Worm (Caenorhabditis elegans) whole organism, early embryonic: ENCODE data around the gene Y102A11A.2.

ENCODE experiments used
- B0310.2 ChIP-seq: sonication (generic microtip); optimal IDR thresholded peaks from 2 replicates; lab custom pipeline; 2016; ENCODE audit warnings: mild to moderate bottlenecking, missing genetic modification characterization, missing compliant biosample characterization
- F13C5.2 ChIP-seq: sonication (generic microtip); optimal IDR thresholded peaks from 2 replicates; lab custom pipeline; 2017; ENCODE audit warnings: mild to moderate bottlenecking, missing genetic modification characterization, inconsistent platforms, missing compliant biosample characterization
- aly-1 ChIP-seq: sonication (generic microtip); optimal IDR thresholded peaks from 2 replicates; lab custom pipeline; 2016; ENCODE audit warnings: missing genetic modification characterization, missing compliant biosample characterization
- ama-1 ChIP-seq: fragments of 150-350 bp; optimal IDR thresholded peaks from 2 replicates; lab custom pipeline; 2014
- ceh-13 ChIP-seq: fragments of 200-800 bp; sonication (Bioruptor generic); optimal IDR thresholded peaks from 2 replicates; lab custom pipeline; 2018; ENCODE audit warnings: mild to moderate bottlenecking, missing genetic modification characterization, missing compliant biosample characterization
- ceh-36 ChIP-seq: sonication (generic microtip); optimal IDR thresholded peaks from 2 replicates; lab custom pipeline; 2016; ENCODE audit warnings: missing genetic modification characterization, inconsistent platforms, missing compliant biosample characterization
- ets-7 ChIP-seq: sonication (generic microtip); optimal IDR thresholded peaks from 2 replicates; lab custom pipeline; 2016; ENCODE audit warnings: missing genotype, missing genetic modification characterization, missing compliant biosample characterization
- flt-1 ChIP-seq: fragments of 200-800 bp; sonication (Bioruptor generic); IDR thresholded peaks from 2 replicates; pipeline ENCODE4 v1.3.6; 2022; ENCODE audit warnings: missing genetic modification characterization, missing compliant biosample characterization
- hmbx-1 ChIP-seq: sonication (generic microtip); optimal IDR thresholded peaks from 2 replicates; lab custom pipeline; 2016; ENCODE audit warnings: mild to moderate bottlenecking, missing genetic modification characterization, missing compliant biosample characterization
- hmg-4 ChIP-seq: fragments of 200-800 bp; sonication (Bioruptor generic); optimal IDR thresholded peaks from 2 replicates; lab custom pipeline; 2018; ENCODE audit warnings: mild to moderate bottlenecking, missing genetic modification characterization, missing compliant biosample characterization
- hnd-1 ChIP-seq: sonication (generic microtip); optimal IDR thresholded peaks from 2 replicates; lab custom pipeline; 2016; ENCODE audit warnings: missing genetic modification characterization, missing compliant biosample characterization
- pes-1 ChIP-seq: fragments of 200-800 bp; sonication (Bioruptor generic); IDR thresholded peaks from 2 replicates; pipeline ENCODE4 v1.3.6; 2022; ENCODE audit warnings: missing genetic modification reagents, missing genetic modification characterization, missing compliant biosample characterization
- scrt-1 ChIP-seq: fragments of 200-800 bp; sonication (Bioruptor generic); IDR thresholded peaks from 2 replicates; pipeline ENCODE4 v1.3.6; 2022; ENCODE audit warnings: missing genetic modification characterization, missing compliant biosample characterization
- sea-1 ChIP-seq: fragments of 200-800 bp; sonication (Bioruptor generic); conservative IDR thresholded peaks from 2 replicates; pipeline ENCODE4 v1.3.6; 2022; ENCODE audit warnings: missing genetic modification characterization, missing compliant biosample characterization
- tbx-11 ChIP-seq: fragments of 200-800 bp; sonication (Bioruptor generic); IDR thresholded peaks from 2 replicates; pipeline ENCODE4 v1.3.6; 2022; ENCODE audit warnings: missing genetic modification characterization, missing compliant biosample characterization
- tbx-37 ChIP-seq: fragments of 200-800 bp; sonication (Bioruptor generic); conservative IDR thresholded peaks from 2 replicates; pipeline ENCODE4 v1.3.6; 2022; ENCODE audit warnings: missing genetic modification reagents, missing genetic modification characterization, missing compliant biosample characterization
- tra-4 ChIP-seq: sonication (generic microtip); optimal IDR thresholded peaks from 2 replicates; lab custom pipeline; 2017; ENCODE audit warnings: missing genetic modification characterization, missing compliant biosample characterization

Gene Y102A11A.2

ce11 chrX:2000517-2000916, 25.9 kb upstream of the Y102A11A.2 start:
- TF ChIP-seq hmbx-1 (tag; lab: Kevin White, UChicago), result no peak

ce11 chrX:2012491-2013201, 13.8 kb upstream of the Y102A11A.2 start, which contains the start of gene Y102A11A.9:
Gene Y102A11A.9, plus strand, starts transcription at chrX:2013151.
- no peak for TF ChIP-seq sea-1 (GFP tag; lab: Robert Waterston, UW)

- TF ChIP-seq hnd-1 (no peak), B0310.2 (tag; lab: Kevin White, UChicago) (no peak), hmg-4 (GFP tag; lab: Kevin White, UChicago) (no peak), F13C5.2 (tag; lab: Kevin White, UChicago) (no peak), tra-4 (no peak), ceh-36 (no peak), ama-1 (lab: Kevin White, UChicago) (no peak), ets-7 (tag; lab: Kevin White, UChicago) (no peak), tbx-11 (GFP tag; lab: Robert Waterston, UW) (no peak), scrt-1 (no peak), pes-1 (no peak), sea-1 (GFP tag; lab: Robert Waterston, UW) (no peak), tbx-37 (GFP tag; lab: Robert Waterston, UW) (no peak), hmbx-1 (tag; lab: Kevin White, UChicago) (no peak), ceh-13 (no peak)
These were observed 12.5 kb upstream of the Y102A11A.2 start for ce11 chrX:2013912-2014311.

- TF ChIP-seq scrt-1 (no peak), sea-1 (GFP tag; lab: Robert Waterston, UW) (no peak), ceh-36 (no peak), aly-1 (tag; lab: Kevin White, UChicago) (no peak)
These were observed 11.9 kb upstream of the Y102A11A.2 start for ce11 chrX:2014521-2014920.

ce11 chrX:2018211-2018610, 8.2 kb upstream of the Y102A11A.2 start:
- TF ChIP-seq tbx-11 (GFP tag; lab: Robert Waterston, UW) (no peak), flt-1 (no peak)

ce11 chrX:2018848-2019247, 7.6 kb upstream of the Y102A11A.2 start, which contains the start of gene Y102A11A.3:
Gene Y102A11A.3, plus strand, starts transcription at chrX:2019148.
- TF ChIP-seq hmg-4 (GFP tag; lab: Kevin White, UChicago) (no peak), flt-1 (no peak), tra-4 (no peak), ets-7 (tag; lab: Kevin White, UChicago) (no peak), scrt-1 (no peak), hnd-1 (no peak), hmbx-1 (tag; lab: Kevin White, UChicago) (no peak), ceh-13 (no peak), aly-1 (tag; lab: Kevin White, UChicago) (no peak), B0310.2 (tag; lab: Kevin White, UChicago) (no peak), ceh-36 (no peak), ama-1 (lab: Kevin White, UChicago) (no peak), pes-1 (no peak), tbx-11 (GFP tag; lab: Robert Waterston, UW) (no peak)

- TF ChIP-seq sea-1 (GFP tag; lab: Robert Waterston, UW) (no peak), tra-4 (no peak), hmbx-1 (tag; lab: Kevin White, UChicago) (no peak), tbx-11 (GFP tag; lab: Robert Waterston, UW) (no peak), ceh-36 (no peak)
These were observed 4.9 kb upstream of the Y102A11A.2 start for ce11 chrX:2021558-2021957.

ce11 chrX:2030871-2031270, 4.4 kb downstream of the Y102A11A.2 start:
- TF ChIP-seq pes-1 (no peak), tbx-37 (GFP tag; lab: Robert Waterston, UW) (no peak), ets-7 (tag; lab: Kevin White, UChicago) (no peak), scrt-1 (no peak), B0310.2 (tag; lab: Kevin White, UChicago) (no peak), aly-1 (tag; lab: Kevin White, UChicago) (no peak), ceh-13 (no peak), tbx-11 (GFP tag; lab: Robert Waterston, UW) (no peak), ama-1 (lab: Kevin White, UChicago) (no peak), F13C5.2 (tag; lab: Kevin White, UChicago) (no peak), sea-1 (GFP tag; lab: Robert Waterston, UW) (no peak), tra-4 (no peak), ceh-36 (no peak), hmbx-1 (tag; lab: Kevin White, UChicago) (no peak), hmg-4 (GFP tag; lab: Kevin White, UChicago) (no peak)

- TF ChIP-seq ceh-13 (no peak), ets-7 (tag; lab: Kevin White, UChicago) (no peak), hnd-1 (no peak), flt-1 (no peak), B0310.2 (tag; lab: Kevin White, UChicago) (no peak), F13C5.2 (tag; lab: Kevin White, UChicago) (no peak), tbx-11 (GFP tag; lab: Robert Waterston, UW) (no peak), tra-4 (no peak), pes-1 (no peak), sea-1 (GFP tag; lab: Robert Waterston, UW) (no peak), tbx-37 (GFP tag; lab: Robert Waterston, UW) (no peak), aly-1 (tag; lab: Kevin White, UChicago) (no peak), hmbx-1 (tag; lab: Kevin White, UChicago) (no peak), hmg-4 (GFP tag; lab: Kevin White, UChicago) (no peak), ama-1 (lab: Kevin White, UChicago) (no peak), ceh-36 (no peak), scrt-1 (no peak)
These were observed 5.0 kb downstream of the Y102A11A.2 start, which contains the start of gene Y102A11A.5 for ce11 chrX:2031414-2031813. Gene Y102A11A.5, minus strand, starts transcription at chrX:2031588.
